Worm (Caenorhabditis elegans) whole organism, young adult: ENCODE results near the gene mrpl-42.
A peak's percentile ranks its signal among the peaks of the same experiment; 100 is the strongest.
"Not testable (repeated sequence)": the region's sequence is repeated elsewhere in the genome, so short reads cannot be mapped to it uniquely, and the experiment has no call there.

Experiments
- B0261.1 ChIP-seq: sonication (generic microtip); optimal IDR thresholded peaks from 2 replicates; lab custom pipeline; 2016; ENCODE audit warnings: mild to moderate bottlenecking, missing genetic modification characterization, moderate library complexity, missing compliant biosample characterization
- K12H6.12 ChIP-seq: fragments of 200-800 bp; sonication (Bioruptor generic); optimal IDR thresholded peaks from 2 replicates; lab custom pipeline; 2018; ENCODE audit warnings: mild to moderate bottlenecking, missing genetic modification characterization, missing compliant biosample characterization
- Y79H2A.3 ChIP-seq: fragments of 200-800 bp; sonication (Bioruptor generic); conservative IDR thresholded peaks from 2 replicates; pipeline ENCODE4 v1.3.6; 2022; ENCODE audit warnings: missing genetic modification reagents, missing genetic modification characterization, missing compliant biosample characterization
- ama-1 ChIP-seq, 3 experiments: fragments of 150-350 bp in 1 of 3; sonication (generic microtip) in 2 of 3; optimal IDR thresholded peaks; 2 replicates each; lab custom pipeline; 2014 to 2018; ENCODE audit warnings: missing biosample characterization in 2 of 3, missing genetic modification characterization in 2 of 3, missing genetic modification reagents in 2 of 3
- ets-4 ChIP-seq: fragments of 200-800 bp; sonication (Bioruptor generic); optimal IDR thresholded peaks from 2 replicates; lab custom pipeline; 2018; ENCODE audit warnings: mild to moderate bottlenecking, missing genetic modification characterization, missing compliant biosample characterization
- madf-3 ChIP-seq: fragments of 200-800 bp; sonication (Bioruptor generic); IDR thresholded peaks from 2 replicates; pipeline ENCODE4 v1.3.6; 2022; ENCODE audit warnings: missing genetic modification reagents, missing genetic modification characterization, missing compliant biosample characterization
- snpc-4 ChIP-seq, 5 experiments: fragments of 150-350 bp in 1 of 5; sonication (generic microtip) in 4 of 5; optimal IDR thresholded peaks; 2 replicates each; lab custom pipeline; 2014 to 2018; ENCODE audit warnings: missing genetic modification characterization in 5 of 5, missing biosample characterization in 3 of 5, antibody characterized with exemption in 2 of 5, mild to moderate bottlenecking in 2 of 5, missing compliant biosample characterization in 2 of 5, missing genotype in 2 of 5, moderate library complexity in 2 of 5, missing genetic modification reagents in 1 of 5
- somi-1 ChIP-seq: fragments of 200-800 bp; sonication (Bioruptor generic); optimal IDR thresholded peaks from 2 replicates; lab custom pipeline; 2018; ENCODE audit warnings: mild to moderate bottlenecking, missing genetic modification characterization, missing compliant biosample characterization

DNA sequence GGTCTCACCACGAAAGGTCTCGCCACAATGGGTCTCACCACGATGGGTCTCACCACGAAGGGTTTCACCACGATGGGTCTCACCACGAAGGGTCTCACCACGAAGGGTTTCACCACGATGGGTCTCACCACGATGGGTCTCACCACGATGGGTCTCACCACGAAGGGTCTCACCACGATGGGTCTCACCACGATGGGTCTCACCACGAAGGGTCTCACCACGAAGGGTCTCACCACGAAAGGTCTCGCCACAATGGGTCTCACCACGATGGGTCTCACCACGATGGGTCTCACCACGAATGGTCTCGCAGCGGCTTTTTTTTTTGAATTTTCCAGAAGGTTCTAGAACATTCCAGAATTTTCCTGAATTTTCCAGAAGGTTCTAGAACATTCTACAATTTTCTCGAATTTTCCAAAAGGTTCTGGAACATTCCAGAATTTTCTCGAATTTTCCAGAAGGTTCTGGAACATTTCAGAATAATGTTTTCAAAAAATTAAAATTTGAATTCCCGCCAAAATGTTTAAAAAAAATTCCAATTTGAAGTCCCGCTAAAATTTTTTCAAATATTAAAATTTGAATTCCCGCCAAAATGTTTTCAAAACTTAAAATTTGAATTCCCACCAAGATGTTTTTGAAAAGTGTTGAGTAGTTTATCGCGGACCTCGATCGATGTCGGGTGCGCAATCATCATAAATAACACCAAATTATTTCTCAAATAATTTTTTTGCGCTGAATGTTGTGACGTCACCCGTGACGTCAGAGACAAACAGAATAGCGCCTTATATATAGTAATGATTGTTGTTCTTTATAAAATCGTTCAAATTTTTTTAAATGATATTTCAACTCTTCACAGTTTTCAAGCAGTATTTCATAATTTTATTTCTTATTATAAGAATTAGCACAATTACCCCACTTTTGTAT, 26.7 kb downstream of the mrpl-42 start:
- not testable (repeated sequence) for TF ChIP-seq ama-1 (optimal IDR thresholded peaks at IDR 0.05; lab: Kevin White, UChicago); ama-1 (GFP tag; optimal IDR thresholded peaks at IDR 0.05; lab: Kevin White, UChicago); B0261.1 (tag; lab: Kevin White, UChicago); ets-4 (GFP tag; lab: Kevin White, UChicago); snpc-4 (GFP tag; optimal IDR thresholded peaks at IDR 0.05; lab: Kevin White, UChicago); K12H6.12 (tag; lab: Kevin White, UChicago); somi-1 (GFP tag; lab: Kevin White, UChicago)
- TF ChIP-seq Y79H2A.3 = 0 out of 2 replicates have a peak, but pooled peaks have one; percentile 9
- 0 out of 2 replicates have a peak, but pooled peaks have one; percentile 14 for TF ChIP-seq madf-3 (GFP tag; lab: Robert Waterston, UW)
- TF ChIP-seq snpc-4 (tag; optimal IDR thresholded peaks at IDR 0.05; lab: Kevin White, UChicago) = peak in 3 of 4 experiments; percentile 51 to 88 (median 61)
